Worm (Caenorhabditis elegans): ENCODE results near the gene zig-5.

Gene zig-5

DNA sequence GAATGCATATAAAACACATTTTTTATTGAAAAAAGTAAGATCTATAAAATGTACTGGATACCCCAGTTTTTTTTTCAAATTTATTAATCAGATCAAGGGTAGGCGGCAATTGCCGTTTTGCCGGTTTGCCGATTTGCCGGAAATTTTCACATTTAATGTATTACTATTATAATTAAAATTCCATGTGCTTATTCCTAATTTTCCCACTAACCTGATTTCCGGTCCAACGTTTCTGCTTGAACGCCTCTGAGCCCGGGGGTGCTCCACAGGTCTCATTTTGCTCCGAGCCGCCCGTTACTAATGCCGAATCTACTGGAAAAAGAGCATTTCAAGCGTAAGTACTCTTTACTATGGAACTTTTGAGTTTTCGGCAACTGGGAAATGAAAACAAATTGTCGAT lies 16.3 kb upstream of the zig-5 start, which contains the start of gene dhc-4:
Gene dhc-4 (plus strand): TSS at position 301 of the 400 bp plus-strand sequence.
- no peak for TF ChIP-seq pag-3 (tag; optimal IDR thresholded peaks at IDR 0.05; ENCODE audit: borderline replicate concordance, insufficient read depth)
- no peak for TF ChIP-seq pax-3 (tag; optimal IDR thresholded peaks at IDR 0.05)
- TF ChIP-seq blmp-1 (tag; optimal IDR thresholded peaks at IDR 0.05), result no peak
- no peak for TF ChIP-seq dpl-1 (GFP tag; optimal IDR thresholded peaks at IDR 0.05)
- TF ChIP-seq nhr-28 (tag; optimal IDR thresholded peaks at IDR 0.05), result no peak
- TF ChIP-seq hlh-4 (tag; optimal IDR thresholded peaks at IDR 0.05), result no peak
- no peak for TF ChIP-seq dsc-1 (tag; optimal IDR thresholded peaks at IDR 0.05)
- TF ChIP-seq tbx-2 (tag; optimal IDR thresholded peaks at IDR 0.05), result no peak
- TF ChIP-seq C04F5.9 (tag; optimal IDR thresholded peaks at IDR 0.05), result no peak
- no peak for TF ChIP-seq unc-62 (GFP tag; optimal IDR thresholded peaks at IDR 0.05)
- TF ChIP-seq lin-39 (tag; optimal IDR thresholded peaks at IDR 0.05), result no peak
- no peak for TF ChIP-seq sup-37 (GFP tag; optimal IDR thresholded peaks at IDR 0.05)

DNA sequence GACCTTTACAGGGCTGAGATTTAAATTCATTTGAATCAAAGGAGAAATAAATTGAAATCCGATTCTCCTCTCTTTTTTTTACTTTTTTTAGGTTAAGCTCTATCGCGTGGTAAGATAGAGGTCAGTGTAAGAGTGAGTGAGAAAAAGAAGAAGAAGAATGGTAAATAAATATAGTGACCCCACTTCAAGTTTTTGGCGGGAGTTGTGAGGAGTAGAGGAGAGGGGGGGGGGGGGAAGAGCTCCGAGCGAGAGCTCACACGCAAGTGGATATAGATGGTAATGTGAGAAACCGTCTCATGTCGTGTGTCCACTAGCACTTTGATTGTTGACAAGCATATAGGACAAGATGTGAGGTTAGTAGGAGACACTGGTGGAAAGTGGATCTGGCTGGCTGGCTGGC lies 13.7 kb upstream of the zig-5 start, which contains the start of gene W05B2.2:
Gene W05B2.2 (minus strand): TSS at position 101 of the 400 bp plus-strand sequence.
- TF ChIP-seq nhr-90 (tag; optimal IDR thresholded peaks at IDR 0.05; ENCODE audit: poor library complexity), result no peak

DNA sequence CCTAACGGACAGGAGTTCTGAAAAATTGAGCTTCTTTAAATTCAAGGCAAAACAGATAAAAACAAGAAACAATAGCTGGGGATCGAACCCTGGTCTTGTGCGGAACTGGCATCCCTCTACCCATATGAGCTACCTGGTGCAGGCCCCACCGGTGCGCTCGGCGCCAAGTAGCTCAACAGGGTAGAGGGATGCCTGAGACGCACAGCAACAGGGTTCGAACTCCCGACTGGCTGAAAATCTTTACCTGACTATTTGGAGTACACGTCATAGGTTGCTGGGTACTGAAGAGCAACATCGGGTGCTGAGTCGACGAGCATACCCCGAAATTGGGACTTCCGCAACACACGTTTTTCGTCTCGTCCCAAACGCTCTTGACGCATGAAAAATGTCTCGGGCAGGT lies 9.6 kb upstream of the zig-5 start:
- TF ChIP-seq hlh-4 (tag; optimal IDR thresholded peaks at IDR 0.05) (no peak), nhr-47 (tag; optimal IDR thresholded peaks at IDR 0.05) (no peak), blmp-1 (tag; optimal IDR thresholded peaks at IDR 0.05) (no peak), ceh-90 (tag; optimal IDR thresholded peaks at IDR 0.05) (no peak), ceh-88 (GFP tag; IDR thresholded peaks at IDR 0.05) (no peak)

DNA sequence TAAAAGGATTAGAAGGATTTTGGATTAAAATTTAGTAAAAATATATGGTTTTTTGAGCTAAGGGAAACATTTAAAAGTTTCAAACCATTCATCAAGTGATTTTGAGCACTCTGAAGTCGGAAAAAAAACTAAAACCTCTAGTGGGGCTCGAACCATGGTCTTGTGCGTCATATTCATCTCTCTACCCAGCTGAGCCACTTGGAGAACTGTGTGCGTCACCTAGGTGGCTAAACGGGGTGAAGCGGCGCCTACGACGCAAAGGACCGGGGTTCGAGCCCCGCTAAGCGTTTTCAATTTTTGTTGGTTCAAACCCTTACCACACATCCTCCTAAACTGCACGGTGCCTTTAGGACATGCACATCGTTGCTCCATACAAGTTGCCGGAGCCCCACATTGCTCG lies 7.1 kb upstream of the zig-5 start:
- TF ChIP-seq efl-1 (optimal IDR thresholded peaks at IDR 0.05) (no peak), efl-1 (GFP tag; optimal IDR thresholded peaks at IDR 0.05 in 1 of 2) (peak in 1 of 2 experiments; percentile 54), pag-3 (tag; optimal IDR thresholded peaks at IDR 0.05; ENCODE audit: borderline replicate concordance, insufficient read depth) (no peak), grh-1 (GFP tag; IDR thresholded peaks at IDR 0.05) (0 out of 2 replicates have a peak, but pooled peaks have one; percentile 22)

DNA sequence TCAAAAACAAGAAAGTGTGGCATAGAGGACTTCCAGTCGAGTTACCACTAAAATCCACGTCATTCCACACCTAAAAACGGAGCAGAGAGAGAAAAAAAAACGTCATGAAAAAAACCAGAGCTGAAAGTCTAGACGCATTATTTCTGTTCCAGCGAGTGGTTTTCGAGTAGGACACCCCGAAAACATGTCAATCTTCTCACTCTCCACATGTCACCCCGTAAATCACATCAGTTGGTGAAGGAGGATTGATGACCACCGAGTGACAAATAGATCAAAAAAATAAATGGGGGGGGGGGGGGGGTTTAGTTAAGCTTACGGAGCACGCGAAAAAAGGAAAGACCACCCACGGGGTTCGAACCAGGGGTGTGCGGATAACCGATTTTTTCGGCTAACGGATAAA lies 4.4 kb upstream of the zig-5 start:
- TF ChIP-seq aha-1 (tag; optimal IDR thresholded peaks at IDR 0.05) (no peak), jun-1 (tag; optimal IDR thresholded peaks at IDR 0.05) (no peak), isw-1 (GFP tag; IDR thresholded peaks at IDR 0.05) (no peak), ets-5 (GFP tag; IDR thresholded peaks at IDR 0.05) (no peak), nhr-76 (tag; optimal IDR thresholded peaks at IDR 0.05) (no peak), irx-1 (tag; optimal IDR thresholded peaks at IDR 0.05) (no peak), pqm-1 (tag; optimal IDR thresholded peaks at IDR 0.05) (no peak), egl-13 (tag; optimal IDR thresholded peaks at IDR 0.05) (no peak), efl-3 (GFP tag; optimal IDR thresholded peaks at IDR 0.05) (no peak), nhr-84 (tag; optimal IDR thresholded peaks at IDR 0.05) (no peak), unc-30 (tag; optimal IDR thresholded peaks at IDR 0.05) (no peak), lin-13 (GFP tag; optimal IDR thresholded peaks at IDR 0.05) (no peak), lir-3 (tag; optimal IDR thresholded peaks at IDR 0.05; ENCODE audit: poor library complexity) (no peak)

DNA sequence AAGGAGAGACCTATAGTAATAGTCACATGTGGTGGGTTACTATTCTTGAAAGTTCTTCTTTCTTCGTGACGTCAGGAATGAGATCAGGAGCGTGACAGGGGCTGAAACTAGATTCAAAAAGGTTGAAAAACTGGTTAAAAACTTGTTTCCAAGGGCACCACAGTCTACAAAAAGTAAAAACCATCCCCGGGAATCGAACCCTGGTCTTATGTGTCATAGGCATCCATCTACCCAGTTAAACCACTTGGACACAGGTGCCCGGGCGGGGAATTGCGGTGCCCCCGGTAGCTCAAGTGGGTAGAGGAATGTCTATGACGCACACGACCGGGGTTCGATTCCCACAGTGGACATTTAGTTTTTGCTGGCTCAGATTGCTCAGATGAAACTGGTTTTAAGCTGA lies 3.9 kb upstream of the zig-5 start:
- TF ChIP-seq ets-5 (GFP tag; IDR thresholded peaks at IDR 0.05) (no peak), nhr-71 (tag; optimal IDR thresholded peaks at IDR 0.05) (peak; percentile 4), nhr-85 (tag) (peak; percentile 59)
